Worm (Caenorhabditis elegans): ENCODE data around the gene B0035.15.

ce11 chrIV:11271262-11271661 lies 26.8 kb downstream of the B0035.15 start, which contains the start of gene nhr-7:
- no peak for TF ChIP-seq unc-39 (tag; optimal IDR thresholded peaks at IDR 0.05)
- no peak for TF ChIP-seq mab-5 (tag; optimal IDR thresholded peaks at IDR 0.05)
- no peak for TF ChIP-seq elt-3 (tag; optimal IDR thresholded peaks at IDR 0.05)

Measured in whole organism, mixed stage, embryonic.